Fruit fly (Drosophila melanogaster) whole organism, embryonic: Measurements from ENCODE around the gene CG46462.
A peak's percentile ranks its signal among the peaks of the same experiment; 100 is the strongest.

ENCODE experiments used
- BEAF-32 ChIP-seq: fragments of 200-800 bp; sonication (Bioruptor generic); optimal IDR thresholded peaks from 3 replicates; lab custom pipeline; 2017; ENCODE audit warnings: missing biosample characterization, missing genetic modification characterization, mild to moderate bottlenecking, moderate library complexity, missing genetic modification reagents
- CG10979 ChIP-seq: fragments of 200-800 bp; sonication (Bioruptor generic); optimal IDR thresholded peaks from 2 replicates; lab custom pipeline; 2018; ENCODE audit warnings: missing biosample characterization, mild to moderate bottlenecking, missing genetic modification characterization, moderate library complexity
- CG11247 ChIP-seq: fragments of 200-800 bp; sonication (Bioruptor generic); IDR thresholded peaks from 2 replicates; pipeline ENCODE4 v1.3.6; 2022; ENCODE audit warnings: missing biosample characterization, missing genetic modification characterization
- CG11696 ChIP-seq: fragments of 200-800 bp; sonication (Bioruptor generic); IDR thresholded peaks from 2 replicates; pipeline ENCODE4 v1.3.6; 2022; ENCODE audit warnings: missing biosample characterization, missing genetic modification characterization
- CG11723 ChIP-seq: fragments of 200-800 bp; sonication (Bioruptor generic); optimal IDR thresholded peaks from 2 replicates; lab custom pipeline; 2017; ENCODE audit warnings: missing biosample characterization, mild to moderate bottlenecking, missing genetic modification characterization
- CG12155 ChIP-seq: fragments of 200-800 bp; sonication (Bioruptor generic); optimal IDR thresholded peaks from 3 replicates; lab custom pipeline; 2016; ENCODE audit warnings: missing biosample characterization, missing genetic modification characterization
- CG14710 ChIP-seq: fragments of 200-800 bp; sonication (Bioruptor generic); optimal IDR thresholded peaks from 3 replicates; lab custom pipeline; 2019; ENCODE audit warnings: missing biosample characterization, mild to moderate bottlenecking, missing genetic modification characterization, moderate library complexity
- CG1603 ChIP-seq: fragments of 200-800 bp; sonication (Bioruptor generic); optimal IDR thresholded peaks from 2 replicates; lab custom pipeline; 2019; ENCODE audit warnings: missing biosample characterization, mild to moderate bottlenecking, missing genetic modification characterization, moderate library complexity
- CG16779 ChIP-seq: fragments of 200-800 bp; sonication (Bioruptor generic); IDR thresholded peaks from 2 replicates; pipeline ENCODE4 v1.3.6; 2022; ENCODE audit warnings: missing biosample characterization, missing genetic modification characterization
- CG16863 ChIP-seq: fragments of 200-800 bp; sonication (Bioruptor generic); optimal IDR thresholded peaks from 3 replicates; lab custom pipeline; 2016; ENCODE audit warnings: missing biosample characterization, missing genetic modification characterization
- CG17568 ChIP-seq: fragments of 200-800 bp; sonication (Bioruptor generic); optimal IDR thresholded peaks from 2 replicates; lab custom pipeline; 2018; ENCODE audit warnings: missing biosample characterization, mild to moderate bottlenecking, missing genetic modification characterization, moderate library complexity
- CG18764 ChIP-seq: fragments of 200-800 bp; sonication (Bioruptor generic); optimal IDR thresholded peaks from 3 replicates; lab custom pipeline; 2016; ENCODE audit warnings: missing biosample characterization, missing genetic modification characterization
- CG3838 ChIP-seq: fragments of 200-800 bp; sonication (Bioruptor generic); optimal IDR thresholded peaks from 3 replicates; lab custom pipeline; 2016; ENCODE audit warnings: missing biosample characterization, missing genetic modification characterization
- CG4707 ChIP-seq: fragments of 200-800 bp; sonication (Bioruptor generic); optimal IDR thresholded peaks from 2 replicates; lab custom pipeline; 2018; ENCODE audit warnings: missing biosample characterization, mild to moderate bottlenecking, missing genetic modification characterization, moderate library complexity
- CG5180 ChIP-seq: fragments of 200-800 bp; sonication (Bioruptor generic); optimal IDR thresholded peaks from 3 replicates; lab custom pipeline; 2017; ENCODE audit warnings: missing biosample characterization, missing genetic modification characterization, mild to moderate bottlenecking, moderate library complexity, missing genetic modification reagents
- CG5245 ChIP-seq: fragments of 200-800 bp; sonication (Bioruptor generic); optimal IDR thresholded peaks from 3 replicates; lab custom pipeline; 2016; ENCODE audit warnings: missing biosample characterization, missing genetic modification characterization
- CG5953 ChIP-seq: fragments of 200-800 bp; sonication (Bioruptor generic); IDR thresholded peaks from 2 replicates; pipeline ENCODE4 v1.3.6; 2022; ENCODE audit warnings: missing biosample characterization, missing genetic modification characterization
- CG7271 ChIP-seq: fragments of 200-800 bp; sonication (Bioruptor generic); optimal IDR thresholded peaks from 2 replicates; lab custom pipeline; 2018; ENCODE audit warnings: missing biosample characterization, mild to moderate bottlenecking, missing genetic modification characterization, moderate library complexity
- CG7745 ChIP-seq: fragments of 200-800 bp; sonication (Bioruptor generic); optimal IDR thresholded peaks from 2 replicates; lab custom pipeline; 2018; ENCODE audit warnings: missing biosample characterization, mild to moderate bottlenecking, missing genetic modification characterization, moderate library complexity
- CG9609 ChIP-seq: fragments of 200-800 bp; sonication (Bioruptor generic); optimal IDR thresholded peaks from 3 replicates; lab custom pipeline; 2016; ENCODE audit warnings: missing biosample characterization, missing genetic modification characterization
- CkIIα-i1 ChIP-seq: fragments of 200-800 bp; sonication (Bioruptor generic); IDR thresholded peaks from 2 replicates; pipeline ENCODE4 v1.3.6; 2022; ENCODE audit warnings: missing biosample characterization, missing genetic modification characterization
- Dref ChIP-seq: fragments of 200-800 bp; sonication (Bioruptor generic); IDR thresholded peaks from 2 replicates; pipeline ENCODE4 v1.3.6; 2022; ENCODE audit warnings: missing biosample characterization, missing genetic modification characterization
- Fer1 ChIP-seq: fragments of 200-800 bp; sonication (Bioruptor generic); optimal IDR thresholded peaks from 2 replicates; lab custom pipeline; 2017; ENCODE audit warnings: missing biosample characterization, mild to moderate bottlenecking, missing genetic modification characterization
- GATAe ChIP-seq: fragments of 200-800 bp; sonication (Bioruptor generic); conservative IDR thresholded peaks from 2 replicates; pipeline ENCODE4 v1.3.6; 2022; ENCODE audit warnings: missing biosample characterization, missing genetic modification characterization
- Hand ChIP-seq: fragments of 200-800 bp; sonication (Bioruptor generic); optimal IDR thresholded peaks from 2 replicates; lab custom pipeline; 2017; ENCODE audit warnings: mild to moderate bottlenecking, missing biosample characterization, missing genetic modification reagents, missing genetic modification characterization
- Hey ChIP-seq: fragments of 200-800 bp; sonication (Bioruptor generic); optimal IDR thresholded peaks from 3 replicates; lab custom pipeline; 2018; ENCODE audit warnings: missing biosample characterization, mild to moderate bottlenecking, missing genetic modification characterization
- HmgD ChIP-seq: fragments of 200-800 bp; sonication (Bioruptor generic); optimal IDR thresholded peaks from 3 replicates; lab custom pipeline; 2016; ENCODE audit warnings: missing biosample characterization, missing genetic modification characterization
- Jarid2 ChIP-seq: fragments of 200-800 bp; sonication (Bioruptor generic); optimal IDR thresholded peaks from 3 replicates; lab custom pipeline; 2017; ENCODE audit warnings: mild to moderate bottlenecking, missing biosample characterization, missing genetic modification reagents, missing genetic modification characterization
- Ravus ChIP-seq: fragments of 200-800 bp; sonication (Bioruptor generic); IDR thresholded peaks from 2 replicates; pipeline ENCODE4 v1.3.6; 2022; ENCODE audit warnings: missing biosample characterization, missing genetic modification characterization
- Six4 ChIP-seq: fragments of 200-800 bp; sonication (Bioruptor generic); optimal IDR thresholded peaks from 2 replicates; lab custom pipeline; 2016; ENCODE audit warnings: missing biosample characterization, missing genetic modification characterization
- Trl ChIP-seq, 3 experiments: fragments of >200 bp in 2 of 3; fragments of 200-800 bp in 1 of 3; sonication (Bioruptor generic) in 1 of 3; optimal IDR thresholded peaks; 2 replicates in 1 of 3; 3 replicates in 2 of 3; lab custom pipeline; 2016 to 2017; ENCODE audit warnings: missing biosample characterization in 1 of 3, missing genetic modification characterization in 1 of 3
- amos ChIP-seq: fragments of 200-800 bp; sonication (Bioruptor generic); IDR thresholded peaks from 2 replicates; pipeline ENCODE4 v1.3.6; 2022; ENCODE audit warnings: missing biosample characterization, missing genetic modification characterization; ENCODE audit not compliant: partially characterized antibody
- ara ChIP-seq: fragments of 200-800 bp; sonication (Bioruptor generic); IDR thresholded peaks from 2 replicates; pipeline ENCODE4 v1.3.6; 2022; ENCODE audit warnings: missing biosample characterization, missing genetic modification characterization
- bab2 ChIP-seq: fragments of 200-800 bp; sonication (Bioruptor generic); optimal IDR thresholded peaks from 2 replicates; lab custom pipeline; 2016; ENCODE audit warnings: missing biosample characterization, missing genetic modification characterization
- bowl ChIP-seq: fragments of 200-800 bp; sonication (Bioruptor generic); IDR thresholded peaks from 2 replicates; pipeline ENCODE4 v1.3.6; 2022; ENCODE audit warnings: missing biosample characterization, missing genetic modification characterization
- chif ChIP-seq, 2 experiments: fragments of 200-800 bp; sonication (Bioruptor generic); optimal IDR thresholded peaks; 3 replicates each; lab custom pipeline; 2016; ENCODE audit warnings: missing biosample characterization in 2 of 2, missing genetic modification characterization in 2 of 2
- disco-r ChIP-seq: fragments of 200-800 bp; sonication (Bioruptor generic); optimal IDR thresholded peaks from 2 replicates; lab custom pipeline; 2016; ENCODE audit warnings: missing biosample characterization, missing genetic modification characterization
- exex ChIP-seq: fragments of 200-800 bp; sonication (Bioruptor generic); optimal IDR thresholded peaks from 4 replicates; lab custom pipeline; 2018; ENCODE audit warnings: missing biosample characterization, mild to moderate bottlenecking, missing genetic modification characterization, moderate library complexity
- fd3F ChIP-seq: fragments of 200-800 bp; sonication (Bioruptor generic); optimal IDR thresholded peaks from 2 replicates; lab custom pipeline; 2018; ENCODE audit warnings: missing biosample characterization, mild to moderate bottlenecking, missing genetic modification characterization, moderate library complexity
- fd96Cb ChIP-seq: fragments of 200-800 bp; sonication (Bioruptor generic); optimal IDR thresholded peaks from 2 replicates; lab custom pipeline; 2018; ENCODE audit warnings: missing biosample characterization, mild to moderate bottlenecking, missing genetic modification characterization, moderate library complexity
- gce ChIP-seq: fragments of 200-800 bp; sonication (Bioruptor generic); IDR thresholded peaks from 3 replicates; pipeline ENCODE4 v1.3.6; 2022; ENCODE audit warnings: missing biosample characterization, missing genetic modification characterization
- gfzf ChIP-seq: fragments of 200-800 bp; sonication (Bioruptor generic); optimal IDR thresholded peaks from 2 replicates; lab custom pipeline; 2016; ENCODE audit warnings: missing biosample characterization, mild to moderate bottlenecking, missing genetic modification characterization, moderate library complexity
- hkb ChIP-seq, 2 experiments: fragments of 200-800 bp in 1 of 2; fragments of >200 bp in 1 of 2; sonication (Bioruptor generic) in 1 of 2; IDR thresholded peaks in 1 of 2; optimal IDR thresholded peaks in 1 of 2; 2 replicates each; pipeline versions ENCODE4 v1.3.6 to Lab custom; 2017 to 2022; ENCODE audit warnings: missing biosample characterization in 1 of 2, missing genetic modification characterization in 1 of 2
- ind ChIP-seq: fragments of 200-800 bp; sonication (Bioruptor generic); optimal IDR thresholded peaks from 3 replicates; lab custom pipeline; 2016; ENCODE audit warnings: missing biosample characterization, missing genetic modification characterization
- kah ChIP-seq: fragments of 200-800 bp; sonication (Bioruptor generic); optimal IDR thresholded peaks from 2 replicates; lab custom pipeline; 2018; ENCODE audit warnings: missing biosample characterization, mild to moderate bottlenecking, missing genetic modification characterization
- onecut ChIP-seq: fragments of 200-800 bp; sonication (Bioruptor generic); IDR thresholded peaks from 2 replicates; pipeline ENCODE4 v1.3.6; 2022; ENCODE audit warnings: missing biosample characterization, missing genetic modification characterization
- ranshi ChIP-seq: fragments of 200-800 bp; sonication (Bioruptor generic); IDR thresholded peaks from 2 replicates; pipeline ENCODE4 v1.3.6; 2022; ENCODE audit warnings: missing biosample characterization, missing genetic modification characterization
- run ChIP-seq: fragments of 200-800 bp; sonication (Bioruptor generic); optimal IDR thresholded peaks from 3 replicates; lab custom pipeline; 2018; ENCODE audit warnings: missing biosample characterization, mild to moderate bottlenecking, missing genetic modification characterization
- sens-2 ChIP-seq: fragments of 200-800 bp; sonication (Bioruptor generic); IDR thresholded peaks from 2 replicates; pipeline ENCODE4 v1.3.6; 2022; ENCODE audit warnings: missing biosample characterization, missing genetic modification characterization

The CG46462 gene

dm6 chr3L:19909234-19910053 lies 22.0 kb upstream of the CG46462 start (continued):
- TF ChIP-seq GATAe (GFP tag; lab: Robert Waterston, UW) (no peak; the same call in 1 of the 2 replicates), run (tag; lab: Kevin White, UChicago) (no peak), amos (GFP tag; lab: Robert Waterston, UW) (peak; percentile 42; the same call in 1 of the 2 replicates), exex (tag; lab: Kevin White, UChicago) (no peak), CG1603 (tag; lab: Kevin White, UChicago) (peak; percentile 75), Fer1 (GFP tag; lab: Kevin White, UChicago) (no peak), sens-2 (GFP tag; lab: Robert Waterston, UW) (no peak), Hand (GFP tag; lab: Kevin White, UChicago) (no peak), CG4707 (GFP tag; lab: Kevin White, UChicago) (peak; percentile 32), fd96Cb (tag; lab: Kevin White, UChicago) (no peak), Hey (tag; lab: Kevin White, UChicago) (no peak), Jarid2 (no peak), gfzf (GFP tag; lab: Kevin White, UChicago) (peak; percentile 92), ranshi (no peak), CG7271 (peak; percentile 8), BEAF-32 (GFP tag; lab: Kevin White, UChicago) (peak; percentile 54), ara (GFP tag; lab: Robert Waterston, UW) (no peak), CG5245 (GFP tag; lab: Kevin White, UChicago) (no peak), Six4 (GFP tag; lab: Kevin White, UChicago) (no peak), fd3F (GFP tag; lab: Kevin White, UChicago) (no peak), CG16863 (GFP tag; lab: Kevin White, UChicago) (no peak), CG18764 (no peak), Trl (optimal IDR thresholded peaks at IDR 0.05; lab: Kevin White, UChicago) (no peak), Trl (GFP tag; optimal IDR thresholded peaks at IDR 0.05; lab: Kevin White, UChicago) (no peak), hkb (optimal IDR thresholded peaks at IDR 0.05; lab: Kevin White, UChicago) (no peak), hkb (GFP tag; IDR thresholded peaks at IDR 0.05; lab: Robert Waterston, UW) (no peak), CG5180 (GFP tag; lab: Kevin White, UChicago) (no peak), CG17568 (GFP tag; lab: Kevin White, UChicago) (no peak), chif (GFP tag; optimal IDR thresholded peaks at IDR 0.05; lab: Kevin White, UChicago) (no peak), CG11247 (GFP tag; lab: Robert Waterston, UW) (no peak), bab2 (no peak), CG11696 (GFP tag; lab: Robert Waterston, UW) (no peak), CG3838 (GFP tag; lab: Kevin White, UChicago) (no peak), CG11723 (GFP tag; lab: Kevin White, UChicago) (peak; percentile 14), CkIIα-i1 (no peak), HmgD (GFP tag; lab: Kevin White, UChicago) (no peak), onecut (GFP tag; lab: Robert Waterston, UW) (no peak), CG9609 (GFP tag; lab: Kevin White, UChicago) (no peak), CG7745 (tag; lab: Kevin White, UChicago) (no peak), CG14710 (tag; lab: Kevin White, UChicago) (peak; percentile 65), CG10979 (no peak), CG5953 (no peak), ind (no peak), disco-r (no peak), bowl (no peak), gce (GFP tag; lab: Robert Waterston, UW) (no peak), CG12155 (GFP tag; lab: Kevin White, UChicago) (no peak), CG16779 (GFP tag; lab: Robert Waterston, UW) (no peak), Ravus (GFP tag; lab: Robert Waterston, UW) (no peak), kah (GFP tag; lab: Kevin White, UChicago) (no peak), Dref (peak; percentile 51)
